Worm (Caenorhabditis elegans): Measurements from ENCODE around the gene ttll-11.

ce11 chrIV:8677303-8677702, 20.2 kb upstream of the ttll-11 start, which contains the start of gene F08B4.8:
- TF ChIP-seq ama-1 (optimal IDR thresholded peaks at IDR 0.05) (no peak), ama-1 (GFP tag; optimal IDR thresholded peaks at IDR 0.05) (no peak), tbp1 (GFP tag; optimal IDR thresholded peaks at IDR 0.05) (no peak), nfyb-1 (GFP tag; IDR thresholded peaks at IDR 0.05) (no peak), nhr-90 (tag; optimal IDR thresholded peaks at IDR 0.05) (no peak), mcd-1 (GFP tag; IDR thresholded peaks at IDR 0.05) (no peak), F23B12.7 (tag; optimal IDR thresholded peaks at IDR 0.05; ENCODE audit: insufficient read depth) (no peak), pha-4 (tag; optimal IDR thresholded peaks at IDR 0.05) (no peak), K11D2.4 (GFP tag; IDR thresholded peaks at IDR 0.05) (no peak), nhr-179 (tag; optimal IDR thresholded peaks at IDR 0.05) (no peak), nhr-80 (tag; optimal IDR thresholded peaks at IDR 0.05) (no peak), ccch-3 (GFP tag; optimal IDR thresholded peaks at IDR 0.05) (no peak), die-1 (tag; optimal IDR thresholded peaks at IDR 0.05) (no peak)
